Fruit fly (Drosophila melanogaster) whole organism, embryonic: ENCODE results near the gene CG44385.

Experiments used
- CG10366 ChIP-seq: fragments of 200-800 bp; sonication (Bioruptor generic); IDR thresholded peaks from 2 replicates; pipeline ENCODE4 v1.3.6; 2022; ENCODE audit warnings: missing biosample characterization, missing genetic modification characterization
- CG10979 ChIP-seq: fragments of 200-800 bp; sonication (Bioruptor generic); optimal IDR thresholded peaks from 2 replicates; lab custom pipeline; 2018; ENCODE audit warnings: missing biosample characterization, mild to moderate bottlenecking, missing genetic modification characterization, moderate library complexity
- CG11085 ChIP-seq: fragments of 200-800 bp; sonication (Bioruptor generic); IDR thresholded peaks from 2 replicates; pipeline ENCODE4 v1.3.6; 2022; ENCODE audit warnings: missing biosample characterization, missing genetic modification characterization
- CG11560 ChIP-seq: fragments of 200-800 bp; sonication (Bioruptor generic); IDR thresholded peaks from 3 replicates; pipeline ENCODE4 v1.3.6; 2022; ENCODE audit warnings: missing biosample characterization, missing genetic modification characterization
- CG12299 ChIP-seq: fragments of 200-800 bp; sonication (Bioruptor generic); optimal IDR thresholded peaks from 2 replicates; lab custom pipeline; 2018; ENCODE audit warnings: missing biosample characterization, mild to moderate bottlenecking, missing genetic modification characterization
- CG18599 ChIP-seq: fragments of 200-800 bp; sonication (Bioruptor generic); optimal IDR thresholded peaks from 3 replicates; lab custom pipeline; 2017; ENCODE audit warnings: missing biosample characterization, missing genetic modification characterization, mild to moderate bottlenecking, moderate library complexity, missing genetic modification reagents
- CG30020 ChIP-seq: fragments of 200-800 bp; optimal IDR thresholded peaks from 2 replicates; lab custom pipeline; 2019; ENCODE audit warnings: missing biosample characterization, mild to moderate bottlenecking, missing genetic modification characterization, moderate library complexity
- CG31441 ChIP-seq: fragments of 200-800 bp; sonication (Bioruptor generic); IDR thresholded peaks from 2 replicates; pipeline ENCODE4 v1.3.6; 2022; ENCODE audit warnings: missing biosample characterization, missing genetic modification characterization
- CG33213 ChIP-seq: fragments of 200-800 bp; sonication (Bioruptor generic); optimal IDR thresholded peaks from 3 replicates; lab custom pipeline; 2016; ENCODE audit warnings: missing biosample characterization, missing genetic modification characterization
- CG34376 ChIP-seq: fragments of 200-800 bp; sonication (Bioruptor generic); optimal IDR thresholded peaks from 2 replicates; lab custom pipeline; 2018; ENCODE audit warnings: missing biosample characterization, mild to moderate bottlenecking, missing genetic modification characterization
- CG3995 ChIP-seq: fragments of 200-800 bp; sonication (Bioruptor generic); optimal IDR thresholded peaks from 3 replicates; lab custom pipeline; 2016; ENCODE audit warnings: missing biosample characterization, missing genetic modification characterization
- CG5180 ChIP-seq: fragments of 200-800 bp; sonication (Bioruptor generic); optimal IDR thresholded peaks from 3 replicates; lab custom pipeline; 2017; ENCODE audit warnings: missing biosample characterization, missing genetic modification characterization, mild to moderate bottlenecking, moderate library complexity, missing genetic modification reagents
- CG6765 ChIP-seq: fragments of 200-800 bp; sonication (Bioruptor generic); optimal IDR thresholded peaks from 3 replicates; lab custom pipeline; 2017; ENCODE audit warnings: missing biosample characterization, mild to moderate bottlenecking, missing genetic modification characterization
- CG8765 ChIP-seq: fragments of 200-800 bp; sonication (Bioruptor generic); IDR thresholded peaks from 2 replicates; pipeline ENCODE4 v1.3.6; 2022; ENCODE audit warnings: missing biosample characterization, missing genetic modification characterization
- CG9727 ChIP-seq: fragments of 200-800 bp; sonication (Bioruptor generic); optimal IDR thresholded peaks from 3 replicates; lab custom pipeline; 2017; ENCODE audit warnings: missing biosample characterization, mild to moderate bottlenecking, missing genetic modification characterization
- CG9797 ChIP-seq: fragments of 200-800 bp; sonication (Bioruptor generic); optimal IDR thresholded peaks from 3 replicates; lab custom pipeline; 2018; ENCODE audit warnings: missing biosample characterization, mild to moderate bottlenecking, missing genetic modification characterization
- D19A ChIP-seq: fragments of 200-800 bp; optimal IDR thresholded peaks from 3 replicates; lab custom pipeline; 2019; ENCODE audit warnings: missing biosample characterization, mild to moderate bottlenecking, missing genetic modification characterization, moderate library complexity
- Drgx ChIP-seq: fragments of 200-800 bp; sonication (Bioruptor generic); IDR thresholded peaks from 2 replicates; pipeline ENCODE4 v1.3.6; 2022; ENCODE audit warnings: missing biosample characterization, missing genetic modification characterization
- Eip74EF ChIP-seq, 2 experiments: fragments of 200-800 bp in 1 of 2; fragments of >200 bp in 1 of 2; sonication (Bioruptor generic) in 1 of 2; optimal IDR thresholded peaks; 2 replicates each; lab custom pipeline; 2017 to 2019; ENCODE audit warnings: missing biosample characterization in 2 of 2, missing genetic modification characterization in 2 of 2, mild to moderate bottlenecking in 1 of 2, moderate library complexity in 1 of 2
- Elba2 ChIP-seq: fragments of 200-800 bp; sonication (Bioruptor generic); optimal IDR thresholded peaks from 3 replicates; lab custom pipeline; 2016; ENCODE audit warnings: missing biosample characterization, missing genetic modification characterization
- Gug ChIP-seq: fragments of 200-800 bp; sonication (Bioruptor generic); IDR thresholded peaks from 4 replicates; pipeline ENCODE4 v1.3.6; 2022; ENCODE audit warnings: missing biosample characterization, missing genetic modification characterization
- H15 ChIP-seq: fragments of 200-800 bp; sonication (Bioruptor generic); IDR thresholded peaks from 3 replicates; pipeline ENCODE4 v1.3.6; 2022; ENCODE audit warnings: missing biosample characterization, missing genetic modification characterization
- Hey ChIP-seq: fragments of 200-800 bp; sonication (Bioruptor generic); optimal IDR thresholded peaks from 3 replicates; lab custom pipeline; 2018; ENCODE audit warnings: missing biosample characterization, mild to moderate bottlenecking, missing genetic modification characterization
- Hsf ChIP-seq: fragments of 200-800 bp; sonication (Bioruptor generic); optimal IDR thresholded peaks from 3 replicates; lab custom pipeline; 2016; ENCODE audit warnings: missing biosample characterization, missing genetic modification characterization
- MBD-R2 ChIP-seq: fragments of 200-800 bp; sonication (Bioruptor generic); IDR thresholded peaks from 2 replicates; pipeline ENCODE4 v1.3.6; 2022; ENCODE audit warnings: missing biosample characterization, missing genetic modification characterization
- Oaz ChIP-seq: fragments of 200-800 bp; sonication (Bioruptor generic); IDR thresholded peaks from 2 replicates; pipeline ENCODE4 v1.3.6; 2022; ENCODE audit warnings: missing biosample characterization, missing genetic modification characterization
- TFAM ChIP-seq: fragments of 200-800 bp; sonication (Bioruptor generic); optimal IDR thresholded peaks from 2 replicates; lab custom pipeline; 2017; ENCODE audit warnings: missing biosample characterization, missing genetic modification characterization, inconsistent platforms
- ab ChIP-seq: fragments of 200-800 bp; sonication (Bioruptor generic); optimal IDR thresholded peaks from 2 replicates; lab custom pipeline; 2016; ENCODE audit warnings: missing biosample characterization, missing genetic modification characterization
- ci ChIP-seq: fragments of 200-800 bp; sonication (Bioruptor generic); IDR thresholded peaks from 3 replicates; pipeline ENCODE4 v1.3.6; 2022; ENCODE audit warnings: missing biosample characterization, missing genetic modification characterization
- en ChIP-seq: fragments of 200-800 bp; sonication (Bioruptor generic); optimal IDR thresholded peaks from 2 replicates; lab custom pipeline; 2016; ENCODE audit warnings: missing biosample characterization, missing genetic modification characterization
- eve ChIP-seq, 2 experiments: fragments of >200 bp; optimal IDR thresholded peaks; 2 replicates each; lab custom pipeline; 2017; ENCODE audit warnings: missing biosample characterization in 2 of 2, missing genetic modification characterization in 2 of 2
- gcm2 ChIP-seq: fragments of 200-800 bp; sonication (Bioruptor generic); optimal IDR thresholded peaks from 2 replicates; lab custom pipeline; 2016; ENCODE audit warnings: missing biosample characterization, missing genetic modification characterization
- grn ChIP-seq: fragments of 200-800 bp; sonication (Bioruptor generic); optimal IDR thresholded peaks from 3 replicates; lab custom pipeline; 2017; ENCODE audit warnings: missing biosample characterization, missing genetic modification characterization
- hkb ChIP-seq, 2 experiments: fragments of 200-800 bp in 1 of 2; fragments of >200 bp in 1 of 2; sonication (Bioruptor generic) in 1 of 2; IDR thresholded peaks in 1 of 2; optimal IDR thresholded peaks in 1 of 2; 2 replicates each; pipeline versions ENCODE4 v1.3.6 to Lab custom; 2017 to 2022; ENCODE audit warnings: missing biosample characterization in 1 of 2, missing genetic modification characterization in 1 of 2
- insv ChIP-seq, 2 experiments: fragments of 200-800 bp; sonication (Bioruptor generic); optimal IDR thresholded peaks; 3 replicates each; lab custom pipeline; 2016 to 2018; ENCODE audit warnings: missing biosample characterization in 2 of 2, missing genetic modification characterization in 2 of 2
- jigr1 ChIP-seq: fragments of 200-800 bp; sonication (Bioruptor generic); IDR thresholded peaks from 3 replicates; pipeline ENCODE4 v1.3.6; 2022; ENCODE audit warnings: missing biosample characterization, missing genetic modification characterization
- maf-S ChIP-seq: fragments of 200-800 bp; sonication (Bioruptor generic); optimal IDR thresholded peaks from 2 replicates; lab custom pipeline; 2016; ENCODE audit warnings: missing biosample characterization, missing genetic modification characterization
- mam ChIP-seq: fragments of 200-800 bp; sonication (Bioruptor generic); optimal IDR thresholded peaks from 3 replicates; lab custom pipeline; 2016; ENCODE audit warnings: missing biosample characterization, missing genetic modification characterization
- nmo ChIP-seq: fragments of 200-800 bp; sonication (Bioruptor generic); optimal IDR thresholded peaks from 2 replicates; lab custom pipeline; 2018; ENCODE audit warnings: missing biosample characterization, mild to moderate bottlenecking, missing genetic modification characterization, moderate library complexity
- onecut ChIP-seq: fragments of 200-800 bp; sonication (Bioruptor generic); IDR thresholded peaks from 2 replicates; pipeline ENCODE4 v1.3.6; 2022; ENCODE audit warnings: missing biosample characterization, missing genetic modification characterization
- p53 ChIP-seq: fragments of 200-800 bp; sonication (Bioruptor generic); optimal IDR thresholded peaks from 2 replicates; lab custom pipeline; 2016; ENCODE audit warnings: missing biosample characterization, missing genetic modification characterization
- ranshi ChIP-seq: fragments of 200-800 bp; sonication (Bioruptor generic); IDR thresholded peaks from 2 replicates; pipeline ENCODE4 v1.3.6; 2022; ENCODE audit warnings: missing biosample characterization, missing genetic modification characterization
- rib ChIP-seq: fragments of 200-800 bp; sonication (Bioruptor generic); IDR thresholded peaks from 2 replicates; pipeline ENCODE4 v1.3.6; 2022; ENCODE audit warnings: missing biosample characterization, missing genetic modification characterization
- ro ChIP-seq: fragments of 200-800 bp; sonication (Bioruptor generic); IDR thresholded peaks from 2 replicates; pipeline ENCODE4 v1.3.6; 2022; ENCODE audit warnings: missing biosample characterization, missing genetic modification characterization
- sc ChIP-seq, 3 experiments: fragments of >200 bp in 2 of 3; fragments of 200-800 bp in 1 of 3; sonication (Bioruptor generic) in 1 of 3; optimal IDR thresholded peaks; 2 replicates in 2 of 3; 3 replicates in 1 of 3; lab custom pipeline; 2017; ENCODE audit warnings: mild to moderate bottlenecking in 1 of 3, missing biosample characterization in 1 of 3, missing genetic modification characterization in 1 of 3, missing genetic modification reagents in 1 of 3
- scrt ChIP-seq: fragments of 200-800 bp; sonication (Bioruptor generic); optimal IDR thresholded peaks from 2 replicates; lab custom pipeline; 2018; ENCODE audit warnings: missing biosample characterization, mild to moderate bottlenecking, missing genetic modification characterization, moderate library complexity
- so ChIP-seq: fragments of 200-800 bp; sonication (Bioruptor generic); IDR thresholded peaks from 3 replicates; pipeline ENCODE4 v1.3.6; 2022; ENCODE audit warnings: missing biosample characterization, missing genetic modification characterization
- ssp ChIP-seq: fragments of 200-800 bp; sonication (Bioruptor generic); IDR thresholded peaks from 2 replicates; pipeline ENCODE4 v1.3.6; 2022; ENCODE audit warnings: missing biosample characterization, missing genetic modification characterization
- tgo ChIP-seq: fragments of 200-800 bp; sonication (Bioruptor generic); IDR thresholded peaks from 3 replicates; pipeline ENCODE4 v1.3.6; 2022; ENCODE audit warnings: missing biosample characterization, missing genetic modification characterization
- trem ChIP-seq: fragments of 200-800 bp; optimal IDR thresholded peaks from 3 replicates; lab custom pipeline; 2019; ENCODE audit warnings: missing biosample characterization, mild to moderate bottlenecking, missing genetic modification characterization, moderate library complexity
- wor ChIP-seq: fragments of 200-800 bp; sonication (Bioruptor generic); IDR thresholded peaks from 2 replicates; pipeline ENCODE4 v1.3.6; 2022; ENCODE audit warnings: missing biosample characterization, missing genetic modification characterization

CG44385 gene

dm6 chrX:11146598-11147176, 14.5 kb upstream of the CG44385 start (continued):
- TF ChIP-seq gcm2 (GFP tag; lab: Kevin White, UChicago), result no peak
- TF ChIP-seq sc (optimal IDR thresholded peaks at IDR 0.05; lab: Kevin White, UChicago), result no peak
- no peak for TF ChIP-seq sc (GFP tag; optimal IDR thresholded peaks at IDR 0.05; lab: Kevin White, UChicago)
- TF ChIP-seq MBD-R2 (GFP tag; lab: Robert Waterston, UW), result no peak
- TF ChIP-seq Elba2 (GFP tag; lab: Kevin White, UChicago), result no peak
- peak; percentile 68; the same call in 2 of the 3 replicates for TF ChIP-seq ci (GFP tag; lab: Robert Waterston, UW)
- no peak for TF ChIP-seq Eip74EF (GFP tag; optimal IDR thresholded peaks at IDR 0.05; lab: Kevin White, UChicago)
- TF ChIP-seq hkb (optimal IDR thresholded peaks at IDR 0.05; lab: Kevin White, UChicago), result no peak
- peak; percentile 64 for TF ChIP-seq hkb (GFP tag; IDR thresholded peaks at IDR 0.05; lab: Robert Waterston, UW)
- no peak for TF ChIP-seq CG33213 (GFP tag; lab: Kevin White, UChicago)
- TF ChIP-seq Hsf (GFP tag; lab: Kevin White, UChicago), result no peak
- TF ChIP-seq jigr1 (GFP tag; lab: Robert Waterston, UW), result no peak
- TF ChIP-seq eve (GFP tag; optimal IDR thresholded peaks at IDR 0.05; lab: Kevin White, UChicago), result no peak
- no peak for TF ChIP-seq CG34376 (GFP tag; lab: Kevin White, UChicago)
- peak; percentile 36; the same call in 1 of the 2 replicates for TF ChIP-seq CG10366 (GFP tag; lab: Robert Waterston, UW)
- TF ChIP-seq CG9797 (GFP tag; lab: Kevin White, UChicago), result no peak
- TF ChIP-seq CG6765, result no peak
- TF ChIP-seq D19A (tag; lab: Kevin White, UChicago), result peak; percentile 12
- no peak for TF ChIP-seq H15
- TF ChIP-seq ab (GFP tag; lab: Kevin White, UChicago), result no peak
- TF ChIP-seq ssp (GFP tag; lab: Robert Waterston, UW), result no peak
- peak; percentile 17 for TF ChIP-seq CG18599
- no peak for TF ChIP-seq en
- no peak for TF ChIP-seq wor (GFP tag; lab: Robert Waterston, UW)
- no peak for TF ChIP-seq grn (GFP tag; lab: Kevin White, UChicago)
- no peak for TF ChIP-seq p53
- TF ChIP-seq CG8765 (GFP tag; lab: Robert Waterston, UW), result peak; percentile 51
- no peak for TF ChIP-seq CG11560
- TF ChIP-seq tgo (GFP tag; lab: Robert Waterston, UW), result no peak
- TF ChIP-seq Oaz (GFP tag; lab: Robert Waterston, UW), result no peak
- TF ChIP-seq so (GFP tag; lab: Robert Waterston, UW), result no peak
- no peak for TF ChIP-seq CG30020 (tag; lab: Kevin White, UChicago)
- TF ChIP-seq CG10979 (tag; lab: Kevin White, UChicago), result peak; percentile 30
- no peak for TF ChIP-seq insv (GFP tag; optimal IDR thresholded peaks at IDR 0.05; lab: Kevin White, UChicago)
- TF ChIP-seq onecut (GFP tag; lab: Robert Waterston, UW), result no peak
- no peak for TF ChIP-seq scrt (GFP tag; lab: Kevin White, UChicago)
- no peak for TF ChIP-seq CG31441 (GFP tag; lab: Robert Waterston, UW)
- no peak for TF ChIP-seq TFAM (GFP tag; lab: Kevin White, UChicago)
- TF ChIP-seq Drgx (GFP tag; lab: Robert Waterston, UW), result 0 out of 2 replicates have a peak, but pooled peaks have one; percentile 22
- no peak for TF ChIP-seq rib (GFP tag; lab: Robert Waterston, UW)
- no peak for TF ChIP-seq CG11085
- no peak for TF ChIP-seq CG3995
- TF ChIP-seq trem (tag; lab: Kevin White, UChicago), result no peak
- peak; percentile 49 for TF ChIP-seq CG9727 (GFP tag; lab: Kevin White, UChicago)
- TF ChIP-seq ranshi (GFP tag; lab: Robert Waterston, UW), result no peak
- TF ChIP-seq CG5180 (GFP tag; lab: Kevin White, UChicago), result no peak
- TF ChIP-seq mam, result no peak
- no peak for TF ChIP-seq Hey
- TF ChIP-seq CG12299 (tag; lab: Kevin White, UChicago), result no peak
- TF ChIP-seq nmo (GFP tag; lab: Kevin White, UChicago), result peak; percentile 39
- no peak for TF ChIP-seq maf-S (GFP tag; lab: Kevin White, UChicago)
- TF ChIP-seq ro (GFP tag; lab: Robert Waterston, UW), result no peak
- TF ChIP-seq Gug, result no peak; the same call in 3 of the 4 replicates
